Fruit fly (Drosophila melanogaster) whole organism, embryonic: ENCODE measurements around the gene Eip75B.

Source experiments
- Antp ChIP-seq: fragments of 200-800 bp; sonication (Bioruptor generic); optimal IDR thresholded peaks from 3 replicates; lab custom pipeline; 2016; ENCODE audit warnings: missing biosample characterization, missing genetic modification characterization
- B-H2 ChIP-seq: fragments of 200-800 bp; sonication (Bioruptor generic); optimal IDR thresholded peaks from 2 replicates; lab custom pipeline; 2018; ENCODE audit warnings: missing biosample characterization, mild to moderate bottlenecking, missing genetic modification characterization
- C15 ChIP-seq: fragments of 200-800 bp; sonication (Bioruptor generic); IDR thresholded peaks from 3 replicates; pipeline ENCODE4 v1.3.6; 2022; ENCODE audit warnings: missing biosample characterization, missing genetic modification characterization
- CG11398 ChIP-seq: fragments of 200-800 bp; sonication (Bioruptor generic); optimal IDR thresholded peaks from 2 replicates; lab custom pipeline; 2016; ENCODE audit warnings: missing biosample characterization, missing genetic modification characterization
- CG12942 ChIP-seq: fragments of 200-800 bp; sonication (Bioruptor generic); optimal IDR thresholded peaks from 3 replicates; lab custom pipeline; 2016; ENCODE audit warnings: missing biosample characterization, missing genetic modification characterization
- CG13123 ChIP-seq: fragments of 200-800 bp; sonication (Bioruptor generic); optimal IDR thresholded peaks from 2 replicates; lab custom pipeline; 2016; ENCODE audit warnings: missing biosample characterization, missing genetic modification characterization
- CG13287 ChIP-seq: fragments of 200-800 bp; sonication (Bioruptor generic); IDR thresholded peaks from 2 replicates; pipeline ENCODE4 v1.3.6; 2022; ENCODE audit warnings: missing biosample characterization, missing genetic modification characterization; ENCODE audit not compliant: partially characterized antibody
- CG13296 ChIP-seq: fragments of 200-800 bp; sonication (Bioruptor generic); optimal IDR thresholded peaks from 3 replicates; lab custom pipeline; 2018; ENCODE audit warnings: missing biosample characterization, mild to moderate bottlenecking, missing genetic modification characterization
- CG13894 ChIP-seq: fragments of 200-800 bp; sonication (Bioruptor generic); optimal IDR thresholded peaks from 3 replicates; lab custom pipeline; 2018; ENCODE audit warnings: missing biosample characterization, mild to moderate bottlenecking, missing genetic modification characterization, moderate library complexity
- CG14710 ChIP-seq: fragments of 200-800 bp; sonication (Bioruptor generic); optimal IDR thresholded peaks from 3 replicates; lab custom pipeline; 2019; ENCODE audit warnings: missing biosample characterization, mild to moderate bottlenecking, missing genetic modification characterization, moderate library complexity
- CG1832 ChIP-seq: fragments of 200-800 bp; sonication (Bioruptor generic); optimal IDR thresholded peaks from 2 replicates; lab custom pipeline; 2017; ENCODE audit warnings: missing biosample characterization, mild to moderate bottlenecking, missing genetic modification characterization, inconsistent platforms
- CG18764 ChIP-seq: fragments of 200-800 bp; sonication (Bioruptor generic); optimal IDR thresholded peaks from 3 replicates; lab custom pipeline; 2016; ENCODE audit warnings: missing biosample characterization, missing genetic modification characterization
- CG32532 ChIP-seq: fragments of 200-800 bp; sonication (Bioruptor generic); IDR thresholded peaks from 2 replicates; pipeline ENCODE4 v1.3.6; 2022; ENCODE audit warnings: missing biosample characterization, missing genetic modification characterization
- CG5180 ChIP-seq: fragments of 200-800 bp; sonication (Bioruptor generic); optimal IDR thresholded peaks from 3 replicates; lab custom pipeline; 2017; ENCODE audit warnings: missing biosample characterization, missing genetic modification characterization, mild to moderate bottlenecking, moderate library complexity, missing genetic modification reagents
- CG5953 ChIP-seq: fragments of 200-800 bp; sonication (Bioruptor generic); IDR thresholded peaks from 2 replicates; pipeline ENCODE4 v1.3.6; 2022; ENCODE audit warnings: missing biosample characterization, missing genetic modification characterization
- CG6175 ChIP-seq: fragments of 200-800 bp; sonication (Bioruptor generic); IDR thresholded peaks from 3 replicates; pipeline ENCODE4 v1.3.6; 2022; ENCODE audit warnings: missing biosample characterization, missing genetic modification characterization
- CG6791 ChIP-seq: fragments of 200-800 bp; sonication (Bioruptor generic); IDR thresholded peaks from 3 replicates; pipeline ENCODE4 v1.3.6; 2022; ENCODE audit warnings: missing biosample characterization, missing genetic modification characterization; ENCODE audit not compliant: partially characterized antibody
- CG8359 ChIP-seq: fragments of 200-800 bp; sonication (Bioruptor generic); optimal IDR thresholded peaks from 2 replicates; lab custom pipeline; 2017; ENCODE audit warnings: missing biosample characterization, mild to moderate bottlenecking, missing genetic modification characterization, borderline replicate concordance
- CG8765 ChIP-seq: fragments of 200-800 bp; sonication (Bioruptor generic); IDR thresholded peaks from 2 replicates; pipeline ENCODE4 v1.3.6; 2022; ENCODE audit warnings: missing biosample characterization, missing genetic modification characterization
- CrebB ChIP-seq: fragments of 200-800 bp; sonication (Bioruptor generic); optimal IDR thresholded peaks from 3 replicates; lab custom pipeline; 2018; ENCODE audit warnings: missing biosample characterization, mild to moderate bottlenecking, missing genetic modification characterization
- D19B ChIP-seq: fragments of 200-800 bp; sonication (Bioruptor generic); optimal IDR thresholded peaks from 2 replicates; lab custom pipeline; 2017; ENCODE audit warnings: missing biosample characterization, mild to moderate bottlenecking, missing genetic modification characterization
- E2f1 ChIP-seq: fragments of 200-800 bp; sonication (Bioruptor generic); IDR thresholded peaks from 2 replicates; pipeline ENCODE4 v1.3.6; 2022; ENCODE audit warnings: missing biosample characterization, missing genetic modification characterization
- Ets97D ChIP-seq: fragments of 200-800 bp; sonication (Bioruptor generic); optimal IDR thresholded peaks from 3 replicates; lab custom pipeline; 2016; ENCODE audit warnings: missing biosample characterization, missing genetic modification characterization
- HLH4C ChIP-seq: fragments of 200-800 bp; sonication (Bioruptor generic); IDR thresholded peaks from 3 replicates; pipeline ENCODE4 v1.3.6; 2022; ENCODE audit warnings: missing biosample characterization, missing genetic modification characterization; ENCODE audit not compliant: partially characterized antibody
- Hey ChIP-seq: fragments of 200-800 bp; sonication (Bioruptor generic); optimal IDR thresholded peaks from 3 replicates; lab custom pipeline; 2018; ENCODE audit warnings: missing biosample characterization, mild to moderate bottlenecking, missing genetic modification characterization
- Nf-YC ChIP-seq: fragments of 200-800 bp; optimal IDR thresholded peaks from 3 replicates; lab custom pipeline; 2019; ENCODE audit warnings: missing biosample characterization, mild to moderate bottlenecking, missing genetic modification characterization, moderate library complexity
- NfI ChIP-seq: fragments of 200-800 bp; sonication (Bioruptor generic); optimal IDR thresholded peaks from 3 replicates; lab custom pipeline; 2018; ENCODE audit warnings: missing biosample characterization, mild to moderate bottlenecking, missing genetic modification characterization, moderate library complexity
- Oaz ChIP-seq: fragments of 200-800 bp; sonication (Bioruptor generic); IDR thresholded peaks from 2 replicates; pipeline ENCODE4 v1.3.6; 2022; ENCODE audit warnings: missing biosample characterization, missing genetic modification characterization
- Optix ChIP-seq: fragments of 200-800 bp; sonication (Bioruptor generic); IDR thresholded peaks from 3 replicates; pipeline ENCODE4 v1.3.6; 2022; ENCODE audit warnings: missing biosample characterization, missing genetic modification characterization
- Pdp1 ChIP-seq, 2 experiments: fragments of 200-800 bp; sonication (Bioruptor generic); optimal IDR thresholded peaks; 3 replicates each; lab custom pipeline; 2016; ENCODE audit warnings: missing biosample characterization in 2 of 2, missing genetic modification characterization in 2 of 2, mild to moderate bottlenecking in 1 of 2, moderate library complexity in 1 of 2
- Sox100B ChIP-seq: fragments of 200-800 bp; sonication (Bioruptor generic); optimal IDR thresholded peaks from 3 replicates; lab custom pipeline; 2018; ENCODE audit warnings: missing biosample characterization, mild to moderate bottlenecking, missing genetic modification characterization
- Sox102F ChIP-seq: fragments of 200-800 bp; sonication (Bioruptor generic); optimal IDR thresholded peaks from 2 replicates; lab custom pipeline; 2018; ENCODE audit warnings: missing biosample characterization, mild to moderate bottlenecking, missing genetic modification characterization, moderate library complexity
- Trl ChIP-seq, 3 experiments: fragments of >200 bp in 2 of 3; fragments of 200-800 bp in 1 of 3; sonication (Bioruptor generic) in 1 of 3; optimal IDR thresholded peaks; 2 replicates in 1 of 3; 3 replicates in 2 of 3; lab custom pipeline; 2016 to 2017; ENCODE audit warnings: missing biosample characterization in 1 of 3, missing genetic modification characterization in 1 of 3
- ab ChIP-seq: fragments of 200-800 bp; sonication (Bioruptor generic); optimal IDR thresholded peaks from 2 replicates; lab custom pipeline; 2016; ENCODE audit warnings: missing biosample characterization, missing genetic modification characterization
- abd-A ChIP-seq: fragments of 200-800 bp; sonication (Bioruptor generic); optimal IDR thresholded peaks from 3 replicates; lab custom pipeline; 2019; ENCODE audit warnings: missing biosample characterization, mild to moderate bottlenecking, missing genetic modification characterization, moderate library complexity
- al ChIP-seq: fragments of 200-800 bp; sonication (Bioruptor generic); IDR thresholded peaks from 2 replicates; pipeline ENCODE4 v1.3.6; 2022; ENCODE audit warnings: missing biosample characterization, missing genetic modification characterization
- cwo ChIP-seq: fragments of 200-800 bp; sonication (Bioruptor generic); optimal IDR thresholded peaks from 3 replicates; lab custom pipeline; 2017; ENCODE audit warnings: missing biosample characterization, missing genetic modification characterization, mild to moderate bottlenecking, moderate library complexity, missing genetic modification reagents
- grau ChIP-seq: fragments of 200-800 bp; optimal IDR thresholded peaks from 3 replicates; lab custom pipeline; 2019; ENCODE audit warnings: missing biosample characterization, mild to moderate bottlenecking, missing genetic modification characterization, moderate library complexity
- h ChIP-seq: fragments of >200 bp; optimal IDR thresholded peaks from 2 replicates; lab custom pipeline; 2017
- hth ChIP-seq: fragments of >200 bp; optimal IDR thresholded peaks from 2 replicates; lab custom pipeline; 2017; ENCODE audit warnings: inconsistent platforms
- knrl ChIP-seq: fragments of 200-800 bp; sonication (Bioruptor generic); IDR thresholded peaks from 3 replicates; pipeline ENCODE4 v1.3.6; 2022; ENCODE audit warnings: missing biosample characterization, missing genetic modification characterization; ENCODE audit not compliant: partially characterized antibody
- lola ChIP-seq, 3 experiments: fragments of >200 bp in 2 of 3; fragments of 200-800 bp in 1 of 3; sonication (Bioruptor generic) in 1 of 3; optimal IDR thresholded peaks; 2 replicates each; lab custom pipeline; 2017 to 2019; ENCODE audit warnings: missing biosample characterization in 3 of 3, missing genetic modification characterization in 3 of 3, mild to moderate bottlenecking in 1 of 3, moderate library complexity in 1 of 3
- pho ChIP-seq: fragments of 200-800 bp; sonication (Bioruptor generic); optimal IDR thresholded peaks from 2 replicates; lab custom pipeline; 2016; ENCODE audit warnings: missing biosample characterization, missing genetic modification characterization
- prd ChIP-seq, 3 experiments: fragments of >200 bp in 2 of 3; fragments of 200-800 bp in 1 of 3; sonication (Bioruptor generic) in 1 of 3; optimal IDR thresholded peaks in 2 of 3; IDR thresholded peaks in 1 of 3; 2 replicates in 2 of 3; 3 replicates in 1 of 3; pipeline versions ENCODE4 v1.3.6 to Lab custom; 2017 to 2022; ENCODE audit warnings: missing biosample characterization in 1 of 3, missing genetic modification characterization in 1 of 3
- ranshi ChIP-seq: fragments of 200-800 bp; sonication (Bioruptor generic); IDR thresholded peaks from 2 replicates; pipeline ENCODE4 v1.3.6; 2022; ENCODE audit warnings: missing biosample characterization, missing genetic modification characterization
- salm ChIP-seq: fragments of 200-800 bp; sonication (Bioruptor generic); optimal IDR thresholded peaks from 2 replicates; lab custom pipeline; 2018; ENCODE audit warnings: missing biosample characterization, mild to moderate bottlenecking, missing genetic modification characterization
- stwl ChIP-seq: fragments of 200-800 bp; sonication (Bioruptor generic); optimal IDR thresholded peaks from 3 replicates; lab custom pipeline; 2018; ENCODE audit warnings: missing biosample characterization, mild to moderate bottlenecking, missing genetic modification characterization, moderate library complexity
- wdn ChIP-seq: fragments of 200-800 bp; sonication (Bioruptor generic); IDR thresholded peaks from 2 replicates; pipeline ENCODE4 v1.3.6; 2022; ENCODE audit warnings: missing biosample characterization, missing genetic modification characterization

Eip75B gene

DNA sequence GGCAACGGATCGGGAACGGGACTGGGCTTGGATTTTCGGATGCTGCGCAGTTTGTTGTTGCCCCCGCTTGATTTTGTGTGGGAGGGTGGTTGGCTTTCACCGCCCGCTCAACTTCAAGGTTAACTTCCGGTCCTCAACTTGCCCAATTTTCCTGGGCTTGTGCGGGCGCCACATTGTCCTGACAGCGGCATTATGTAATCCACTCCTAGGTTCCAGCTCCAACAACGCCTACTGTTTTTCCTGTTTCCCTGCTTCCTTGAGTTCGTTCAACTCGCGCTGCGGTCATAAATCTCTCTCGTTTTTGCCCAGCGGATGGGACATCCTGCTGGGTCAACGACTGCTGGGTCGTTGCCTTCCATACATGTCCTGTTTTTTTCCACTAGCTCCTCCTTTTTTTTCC lies 132.6 kb downstream of the Eip75B start (continued):
- TF ChIP-seq CG18764 (GFP tag; lab: Kevin White, UChicago) (no peak), stwl (tag; lab: Kevin White, UChicago) (no peak), ab (no peak), wdn (GFP tag; lab: Robert Waterston, UW) (no peak), ranshi (GFP tag; lab: Robert Waterston, UW) (no peak), knrl (GFP tag; lab: Robert Waterston, UW) (no peak), E2f1 (GFP tag; lab: Robert Waterston, UW) (no peak), C15 (no peak), Antp (GFP tag; lab: Kevin White, UChicago) (no peak), CG13123 (GFP tag; lab: Kevin White, UChicago) (no peak), CrebB (tag; lab: Kevin White, UChicago) (no peak), CG8359 (GFP tag; lab: Kevin White, UChicago) (no peak), h (lab: Kevin White, UChicago) (no peak), CG12942 (no peak), Sox102F (GFP tag; lab: Kevin White, UChicago) (no peak), Pdp1 (GFP tag; optimal IDR thresholded peaks at IDR 0.05; lab: Kevin White, UChicago) (peak in 1 of 2 experiments; percentile 73), CG6791 (GFP tag; lab: Robert Waterston, UW) (no peak), HLH4C (GFP tag; lab: Robert Waterston, UW) (no peak), CG13894 (peak; percentile 72), prd (optimal IDR thresholded peaks at IDR 0.05; lab: Kevin White, UChicago) (no peak), prd (GFP tag; IDR thresholded peaks at IDR 0.05; lab: Robert Waterston, UW) (no peak), CG11398 (GFP tag; lab: Kevin White, UChicago) (no peak), B-H2 (GFP tag; lab: Kevin White, UChicago) (no peak), al (GFP tag; lab: Robert Waterston, UW) (no peak)

DNA sequence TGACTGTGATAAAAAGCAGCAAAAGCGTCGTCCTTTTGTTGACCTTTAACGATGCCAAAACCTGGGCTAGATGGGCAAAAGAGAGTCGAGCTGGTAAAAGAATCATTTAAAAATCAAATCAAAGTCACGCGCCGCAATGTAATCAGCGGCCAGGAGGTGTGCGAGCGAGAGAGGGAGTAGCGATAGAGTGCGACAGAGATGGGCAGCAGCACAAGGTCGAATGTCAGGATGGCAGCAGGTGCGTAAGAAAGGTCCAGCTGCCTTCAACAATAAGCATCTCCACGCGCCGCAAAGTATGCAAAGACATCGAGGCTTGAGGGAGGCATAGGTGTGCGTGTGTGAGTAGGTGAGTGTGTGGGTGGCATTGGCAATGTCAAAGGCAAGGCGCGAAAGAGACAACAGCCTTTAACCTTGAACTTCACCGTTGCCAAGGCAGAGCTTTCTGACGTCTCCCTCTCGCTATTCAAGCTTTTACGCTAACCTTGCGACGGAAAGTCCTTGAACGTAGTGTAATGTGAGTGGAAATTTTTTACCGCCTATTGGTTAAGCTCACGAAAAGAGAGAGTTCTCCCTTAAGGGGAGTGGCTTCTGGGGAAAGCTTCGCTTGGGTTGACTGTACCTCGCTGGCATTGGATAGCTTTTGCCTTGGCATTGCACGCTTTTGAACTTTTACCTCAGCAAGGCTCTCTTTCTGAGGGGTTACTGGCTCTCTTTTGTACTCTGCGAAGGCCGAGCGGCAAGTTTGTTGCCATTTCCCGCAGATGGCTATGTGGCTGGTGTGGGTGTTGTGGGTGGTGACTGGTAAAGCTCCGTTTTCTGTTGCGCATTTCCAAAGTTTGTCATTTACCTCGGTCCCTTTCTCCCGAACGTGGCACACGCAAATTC lies 134.6 kb downstream of the Eip75B start:
- no peak for TF ChIP-seq Ets97D (GFP tag; lab: Kevin White, UChicago)
- peak; percentile 24 for TF ChIP-seq Hey (tag; lab: Kevin White, UChicago)
- TF ChIP-seq CG5180 (GFP tag; lab: Kevin White, UChicago) = no peak
- TF ChIP-seq CG8765 (GFP tag; lab: Robert Waterston, UW) = no peak
- TF ChIP-seq Oaz = no peak
- peak; percentile 48 to 75 for TF ChIP-seq Trl (optimal IDR thresholded peaks at IDR 0.05; lab: Kevin White, UChicago)
- no peak for TF ChIP-seq Trl (GFP tag; optimal IDR thresholded peaks at IDR 0.05; lab: Kevin White, UChicago)
- TF ChIP-seq Nf-YC (tag; lab: Kevin White, UChicago) = peak; percentile 24
- no peak for TF ChIP-seq grau (tag; lab: Kevin White, UChicago)
- no peak for TF ChIP-seq CG13287 (GFP tag; lab: Robert Waterston, UW)
- no peak for TF ChIP-seq lola (GFP tag; optimal IDR thresholded peaks at IDR 0.05; lab: Kevin White, UChicago)
- no peak for TF ChIP-seq NfI (GFP tag; lab: Kevin White, UChicago)
- no peak for TF ChIP-seq D19B (GFP tag; lab: Kevin White, UChicago)
- TF ChIP-seq hth = no peak
- TF ChIP-seq cwo = peak; percentile 15
- no peak for TF ChIP-seq CG5953
- no peak for TF ChIP-seq Optix (GFP tag; lab: Robert Waterston, UW)
- no peak for TF ChIP-seq al (GFP tag; lab: Robert Waterston, UW)
- no peak for TF ChIP-seq pho
- no peak for TF ChIP-seq salm
- no peak for TF ChIP-seq Sox100B
- no peak for TF ChIP-seq CG14710 (tag; lab: Kevin White, UChicago)
- TF ChIP-seq CG6175 (GFP tag; lab: Robert Waterston, UW) = 0 out of 3 replicates have a peak, but pooled peaks have one; percentile 28
- TF ChIP-seq CG1832 (GFP tag; lab: Kevin White, UChicago) = peak; percentile 53
- TF ChIP-seq CG13296 (GFP tag; lab: Kevin White, UChicago) = no peak
- TF ChIP-seq abd-A (tag; lab: Kevin White, UChicago) = peak; percentile 61
- TF ChIP-seq CG32532 (GFP tag; lab: Robert Waterston, UW) = no peak
